Worm (Caenorhabditis elegans) whole organism, L4 larva: ENCODE measurements around the gene srx-9.

Source experiments
- F26F4.8 ChIP-seq: fragments of 200-800 bp; sonication (Bioruptor generic); conservative IDR thresholded peaks from 2 replicates; pipeline ENCODE4 v1.3.6; 2022; ENCODE audit warnings: missing genetic modification characterization, missing compliant biosample characterization
- F44E2.7 ChIP-seq: fragments of 200-800 bp; sonication (Bioruptor generic); IDR thresholded peaks from 2 replicates; pipeline ENCODE4 v2.1.2; 2022; ENCODE audit warnings: missing genetic modification characterization, missing compliant biosample characterization
- F49E8.2 ChIP-seq: sonication (generic microtip); optimal IDR thresholded peaks from 2 replicates; lab custom pipeline; 2016; ENCODE audit warnings: missing compliant biosample characterization, mild to moderate bottlenecking, missing genetic modification characterization, borderline replicate concordance
- T26A8.4 ChIP-seq: fragments of 200-800 bp; sonication (Bioruptor generic); IDR thresholded peaks from 2 replicates; pipeline ENCODE4 v1.3.6; 2022; ENCODE audit warnings: missing genetic modification characterization, missing compliant biosample characterization
- Y105C5A.15 ChIP-seq: fragments of 200-800 bp; sonication (Bioruptor generic); IDR thresholded peaks from 2 replicates; pipeline ENCODE4 v1.3.6; 2022; ENCODE audit warnings: missing genetic modification characterization, missing compliant biosample characterization
- Y48G9A.11 ChIP-seq: fragments of 200-800 bp; sonication (Bioruptor generic); IDR thresholded peaks from 2 replicates; pipeline ENCODE4 v1.3.6; 2022; ENCODE audit warnings: missing genetic modification reagents, missing genetic modification characterization, missing compliant biosample characterization
- Y5F2A.4 ChIP-seq: fragments of 200-800 bp; sonication (Bioruptor generic); optimal IDR thresholded peaks from 2 replicates; lab custom pipeline; 2018; ENCODE audit warnings: mild to moderate bottlenecking, missing genetic modification characterization, missing compliant biosample characterization
- Y75B8A.6 ChIP-seq: fragments of 200-800 bp; sonication (Bioruptor generic); IDR thresholded peaks from 2 replicates; pipeline ENCODE4 v1.3.6; 2022; ENCODE audit warnings: missing genetic modification reagents, missing genetic modification characterization, missing compliant biosample characterization
- ama-1 ChIP-seq: fragments of 150-350 bp; optimal IDR thresholded peaks from 2 replicates; lab custom pipeline; 2014; ENCODE audit warnings: inconsistent platforms, mixed read lengths
- arid-1 ChIP-seq: fragments of 200-800 bp; sonication (Bioruptor generic); conservative IDR thresholded peaks from 2 replicates; pipeline ENCODE4 v1.3.6; 2022; ENCODE audit warnings: missing genetic modification reagents, missing genetic modification characterization, missing compliant biosample characterization
- ceh-44 ChIP-seq: fragments of 200-800 bp; sonication (Bioruptor generic); IDR thresholded peaks from 2 replicates; pipeline ENCODE4 v1.3.6; 2022; ENCODE audit warnings: missing genetic modification reagents, missing genetic modification characterization, missing compliant biosample characterization
- ceh-62 ChIP-seq: sonication (generic microtip); optimal IDR thresholded peaks from 2 replicates; lab custom pipeline; 2017; ENCODE audit warnings: missing biosample characterization, missing genetic modification characterization
- ceh-82 ChIP-seq: sonication (generic microtip); optimal IDR thresholded peaks from 2 replicates; lab custom pipeline; 2017; ENCODE audit warnings: missing biosample characterization, missing genetic modification characterization
- ces-1 ChIP-seq: fragments of 150-350 bp; sonication (generic microtip); optimal IDR thresholded peaks from 4 replicates; lab custom pipeline; 2014; ENCODE audit warnings: missing biosample characterization, missing genetic modification reagents, missing genetic modification characterization
- cey-2 ChIP-seq: sonication (generic microtip); optimal IDR thresholded peaks from 3 replicates; lab custom pipeline; 2017; ENCODE audit warnings: missing genetic modification characterization, mild to moderate bottlenecking, missing compliant biosample characterization, antibody characterized with exemption, borderline replicate concordance; ENCODE audit not compliant: insufficient read depth
- daf-8 ChIP-seq: fragments of 200-800 bp; sonication (Bioruptor generic); IDR thresholded peaks from 2 replicates; pipeline ENCODE4 v1.3.6; 2022; ENCODE audit warnings: missing genetic modification characterization, missing compliant biosample characterization
- dmd-6 ChIP-seq: fragments of 200-800 bp; sonication (Bioruptor generic); IDR thresholded peaks from 2 replicates; pipeline ENCODE4 v1.3.6; 2022; ENCODE audit warnings: missing genetic modification reagents, missing genetic modification characterization, missing compliant biosample characterization
- dmd-8 ChIP-seq: fragments of 200-800 bp; sonication (Bioruptor generic); IDR thresholded peaks from 2 replicates; pipeline ENCODE4 v1.3.6; 2022; ENCODE audit warnings: missing genetic modification characterization, missing compliant biosample characterization
- dmd-9 ChIP-seq: fragments of 200-800 bp; sonication (Bioruptor generic); IDR thresholded peaks from 2 replicates; pipeline ENCODE4 v1.3.6; 2022; ENCODE audit warnings: missing genetic modification reagents, missing genetic modification characterization, missing compliant biosample characterization
- dpl-1 ChIP-seq: fragments of 150-350 bp; optimal IDR thresholded peaks from 2 replicates; lab custom pipeline; 2014; ENCODE audit warnings: missing biosample characterization, missing genetic modification reagents, missing genetic modification characterization
- fkh-10 ChIP-seq: fragments of 150-350 bp; optimal IDR thresholded peaks from 2 replicates; lab custom pipeline; 2014; ENCODE audit warnings: missing biosample characterization, missing genetic modification reagents, missing genetic modification characterization
- hif-1 ChIP-seq, 2 experiments: sonication (generic microtip); optimal IDR thresholded peaks; 2 replicates each; lab custom pipeline; 2016 to 2017; ENCODE audit warnings: missing compliant biosample characterization in 2 of 2, missing genetic modification characterization in 2 of 2, missing genetic modification reagents in 2 of 2, missing genotype in 2 of 2, mild to moderate bottlenecking in 1 of 2
- hlh-11 ChIP-seq: fragments of 200-800 bp; sonication (Bioruptor generic); optimal IDR thresholded peaks from 2 replicates; lab custom pipeline; 2018; ENCODE audit warnings: mild to moderate bottlenecking, missing genetic modification characterization, missing compliant biosample characterization
- hlh-30 ChIP-seq: sonication (generic microtip); optimal IDR thresholded peaks from 2 replicates; lab custom pipeline; 2017; ENCODE audit warnings: antibody characterized with exemption, mild to moderate bottlenecking, missing genetic modification characterization, missing compliant biosample characterization; ENCODE audit not compliant: insufficient read depth
- jun-1 ChIP-seq: fragments of 150-350 bp; optimal IDR thresholded peaks from 2 replicates; lab custom pipeline; 2014; ENCODE audit warnings: missing biosample characterization, missing genetic modification reagents, missing genetic modification characterization
- lim-7 ChIP-seq: fragments of 200-800 bp; sonication (Bioruptor generic); IDR thresholded peaks from 2 replicates; pipeline ENCODE4 v1.3.6; 2022; ENCODE audit warnings: missing genetic modification characterization, missing compliant biosample characterization
- lin-15B ChIP-seq: fragments of 150-350 bp; sonication (generic microtip); optimal IDR thresholded peaks from 3 replicates; lab custom pipeline; 2014; ENCODE audit warnings: missing biosample characterization, missing genetic modification characterization
- lsy-2 ChIP-seq, 2 experiments: fragments of 150-350 bp in 1 of 2; sonication (generic microtip) in 1 of 2; optimal IDR thresholded peaks; 2 replicates each; lab custom pipeline; 2014 to 2017; ENCODE audit warnings: missing biosample characterization in 2 of 2, missing genetic modification characterization in 2 of 2
- madf-5 ChIP-seq, 2 experiments: fragments of 200-800 bp; sonication (Bioruptor generic); IDR thresholded peaks; 2 replicates each; pipeline ENCODE4 v1.3.6; 2022; ENCODE audit warnings: missing compliant biosample characterization in 2 of 2, missing genetic modification characterization in 2 of 2
- mdl-1 ChIP-seq, 2 experiments: fragments of 150-350 bp in 1 of 2; sonication (generic microtip) in 1 of 2; optimal IDR thresholded peaks; 2 replicates each; lab custom pipeline; 2014 to 2017; ENCODE audit warnings: missing biosample characterization in 2 of 2, missing genetic modification characterization in 2 of 2
- mdt-29 ChIP-seq: fragments of 200-800 bp; sonication (Bioruptor generic); IDR thresholded peaks from 2 replicates; pipeline ENCODE4 v1.3.6; 2022; ENCODE audit warnings: missing genetic modification reagents, missing genetic modification characterization, missing compliant biosample characterization
- mep-1 ChIP-seq: fragments of 150-350 bp; sonication (generic microtip); optimal IDR thresholded peaks from 3 replicates; lab custom pipeline; 2014; ENCODE audit warnings: missing biosample characterization, missing genetic modification characterization
- mes-2 ChIP-seq: sonication (generic microtip); optimal IDR thresholded peaks from 2 replicates; lab custom pipeline; 2016; ENCODE audit warnings: missing genotype, mild to moderate bottlenecking, missing genetic modification characterization, missing compliant biosample characterization; ENCODE audit not compliant: poor library complexity, severe bottlenecking
- nhr-10 ChIP-seq: fragments of 150-350 bp; optimal IDR thresholded peaks from 2 replicates; lab custom pipeline; 2014; ENCODE audit warnings: missing biosample characterization, missing genetic modification characterization
- nhr-102 ChIP-seq: sonication (generic microtip); optimal IDR thresholded peaks from 2 replicates; lab custom pipeline; 2016; ENCODE audit warnings: mild to moderate bottlenecking, missing genetic modification characterization, moderate library complexity, missing compliant biosample characterization
- nhr-11 ChIP-seq: fragments of 150-350 bp; optimal IDR thresholded peaks from 2 replicates; lab custom pipeline; 2014; ENCODE audit warnings: missing biosample characterization, missing genetic modification characterization
- nhr-28 ChIP-seq: fragments of 150-350 bp; optimal IDR thresholded peaks from 2 replicates; lab custom pipeline; 2014; ENCODE audit warnings: missing biosample characterization, missing genetic modification characterization
- pha-4 ChIP-seq, 2 experiments: fragments of 150-350 bp in 1 of 2; fragments of 200-800 bp in 1 of 2; sonication (Bioruptor generic) in 1 of 2; IDR thresholded peaks in 1 of 2; optimal IDR thresholded peaks in 1 of 2; 2 replicates each; pipeline versions ENCODE4 v1.3.6 to Lab custom; 2014 to 2022; ENCODE audit warnings: missing genetic modification characterization in 2 of 2, missing genetic modification reagents in 2 of 2, missing biosample characterization in 1 of 2, missing compliant biosample characterization in 1 of 2
- pqm-1 ChIP-seq: sonication (generic microtip); optimal IDR thresholded peaks from 2 replicates; lab custom pipeline; 2017; ENCODE audit warnings: missing biosample characterization, missing genetic modification characterization
- rbr-2 ChIP-seq: sonication (generic microtip); optimal IDR thresholded peaks from 2 replicates; lab custom pipeline; 2016; ENCODE audit warnings: missing genotype, missing genetic modification characterization, missing compliant biosample characterization
- sdz-12 ChIP-seq: fragments of 200-800 bp; sonication (Bioruptor generic); optimal IDR thresholded peaks from 2 replicates; lab custom pipeline; 2018; ENCODE audit warnings: mild to moderate bottlenecking, missing genetic modification characterization, missing compliant biosample characterization
- spr-1 ChIP-seq: sonication (generic microtip); optimal IDR thresholded peaks from 2 replicates; lab custom pipeline; 2016; ENCODE audit warnings: mild to moderate bottlenecking, missing genetic modification characterization, missing compliant biosample characterization
- spr-3 ChIP-seq: fragments of 200-800 bp; sonication (Bioruptor generic); optimal IDR thresholded peaks from 2 replicates; lab custom pipeline; 2018; ENCODE audit warnings: mild to moderate bottlenecking, missing genetic modification characterization, missing compliant biosample characterization
- tra-1 ChIP-seq: fragments of 200-800 bp; sonication (Bioruptor generic); IDR thresholded peaks from 2 replicates; pipeline ENCODE4 v1.3.6; 2022; ENCODE audit warnings: missing genetic modification reagents, missing genetic modification characterization, missing compliant biosample characterization
- zag-1 ChIP-seq: fragments of 150-350 bp; optimal IDR thresholded peaks from 2 replicates; lab custom pipeline; 2014; ENCODE audit warnings: missing biosample characterization, missing genetic modification characterization
- zfp-2 ChIP-seq: sonication (generic microtip); optimal IDR thresholded peaks from 2 replicates; lab custom pipeline; 2016; ENCODE audit warnings: mild to moderate bottlenecking, missing genetic modification characterization, missing compliant biosample characterization
- zfp-3 ChIP-seq: fragments of 200-800 bp; sonication (Bioruptor generic); conservative IDR thresholded peaks from 2 replicates; pipeline ENCODE4 v1.3.6; 2022; ENCODE audit warnings: missing genetic modification reagents, missing genetic modification characterization, missing compliant biosample characterization
- ztf-7 ChIP-seq: fragments of 150-350 bp; optimal IDR thresholded peaks from 2 replicates; lab custom pipeline; 2014; ENCODE audit warnings: missing biosample characterization, missing genetic modification characterization

Gene srx-9

DNA sequence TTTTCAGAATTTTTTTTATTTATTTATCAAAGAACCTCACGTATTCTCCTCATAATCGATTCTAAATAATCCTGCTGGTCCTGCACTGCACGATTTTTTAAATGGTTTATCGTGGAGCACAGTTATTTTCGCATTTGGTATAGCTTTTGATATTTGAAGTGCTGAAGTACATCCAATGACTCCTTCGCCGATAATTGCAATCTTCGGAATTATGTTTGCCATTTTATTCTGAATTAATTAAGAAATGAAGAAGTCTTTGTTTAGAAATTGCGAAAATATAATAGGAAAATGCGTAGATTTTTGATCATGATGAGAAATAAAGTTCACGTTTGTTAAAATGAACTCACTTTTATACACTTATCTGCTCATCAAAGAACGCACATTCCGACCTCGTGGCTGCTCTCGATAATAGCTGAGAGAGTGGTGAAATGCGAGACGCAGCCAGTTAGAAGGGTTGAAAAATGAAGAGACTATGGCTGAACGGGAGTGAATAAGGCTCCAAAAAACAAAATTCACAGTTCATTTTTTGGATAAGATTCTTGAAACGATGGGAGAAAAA lies 39.6 kb upstream of the srx-9 start (continued):
- TF ChIP-seq pha-4 (GFP tag; IDR thresholded peaks at IDR 0.05; lab: Robert Waterston, UW), result no peak
- peak; percentile 2 for TF ChIP-seq pha-4 (tag; optimal IDR thresholded peaks at IDR 0.05; lab: Kevin White, UChicago)
- no peak for TF ChIP-seq mdt-29 (GFP tag; lab: Robert Waterston, UW)
- no peak for TF ChIP-seq ztf-7 (tag; lab: Kevin White, UChicago)
- no peak for TF ChIP-seq Y105C5A.15 (GFP tag; lab: Robert Waterston, UW)
- TF ChIP-seq nhr-11 (tag; lab: Kevin White, UChicago), result peak; percentile 32
- TF ChIP-seq mdl-1 (tag; optimal IDR thresholded peaks at IDR 0.05; lab: Kevin White, UChicago), result peak in 1 of 2 experiments; percentile 89
- no peak for TF ChIP-seq ces-1
- TF ChIP-seq pqm-1 (tag; lab: Kevin White, UChicago), result no peak
- no peak for TF ChIP-seq F49E8.2 (tag; lab: Kevin White, UChicago)
- peak; percentile 87 for TF ChIP-seq hlh-30 (tag; lab: Kevin White, UChicago)
- TF ChIP-seq lin-15B (tag; lab: Kevin White, UChicago), result no peak
- no peak for TF ChIP-seq nhr-102 (tag; lab: Kevin White, UChicago)
- no peak for TF ChIP-seq ceh-44 (GFP tag; lab: Robert Waterston, UW)
- TF ChIP-seq ceh-82, result no peak
- no peak for TF ChIP-seq jun-1 (tag; lab: Kevin White, UChicago)
- no peak for TF ChIP-seq rbr-2
- peak; percentile 78 for TF ChIP-seq ama-1 (lab: Kevin White, UChicago)
- TF ChIP-seq hlh-11 (tag; lab: Kevin White, UChicago), result peak; percentile 79
- TF ChIP-seq F26F4.8, result no peak
- TF ChIP-seq ceh-62 (tag; lab: Kevin White, UChicago), result no peak
- TF ChIP-seq nhr-10 (tag; lab: Kevin White, UChicago), result no peak
- TF ChIP-seq spr-1, result no peak
- TF ChIP-seq F44E2.7 (GFP tag; lab: Robert Waterston, UW), result no peak
- peak; percentile 24 for TF ChIP-seq dpl-1 (GFP tag; lab: Kevin White, UChicago)
- no peak for TF ChIP-seq dmd-8 (GFP tag; lab: Robert Waterston, UW)
- no peak for TF ChIP-seq cey-2 (tag; lab: Kevin White, UChicago)
- peak in 1 of 2 experiments; percentile 10 for TF ChIP-seq hif-1 (tag; optimal IDR thresholded peaks at IDR 0.05; lab: Kevin White, UChicago)
- peak; percentile 44 for TF ChIP-seq nhr-28 (tag; lab: Kevin White, UChicago)

- peak; percentile 50 for TF ChIP-seq mep-1 (tag; lab: Kevin White, UChicago)
- 0 out of 2 replicates have a peak, but pooled peaks have one; percentile 50 for TF ChIP-seq daf-8 (GFP tag; lab: Robert Waterston, UW)
- peak; percentile 38; the same call in 1 of the 2 replicates for TF ChIP-seq Y48G9A.11
- 0 out of 2 replicates have a peak, but pooled peaks have one; percentile 42 for TF ChIP-seq lim-7 (GFP tag; lab: Robert Waterston, UW)
- TF ChIP-seq Y5F2A.4 (GFP tag; lab: Kevin White, UChicago), result peak; percentile 29
- peak; percentile 46; the same call in 1 of the 2 replicates for TF ChIP-seq arid-1
- no peak for TF ChIP-seq nhr-10 (tag; lab: Kevin White, UChicago)
- TF ChIP-seq sdz-12, result peak; percentile 87
- TF ChIP-seq mes-2, result peak; percentile 29
- peak; percentile 90 for TF ChIP-seq zfp-3
- no peak for TF ChIP-seq zag-1 (tag; lab: Kevin White, UChicago)
- peak; percentile 9 to 66; a peak in 1 of 4 replicates for TF ChIP-seq madf-5 (GFP tag; IDR thresholded peaks at IDR 0.05; lab: Robert Waterston, UW)
- TF ChIP-seq Y75B8A.6 (GFP tag; lab: Robert Waterston, UW), result 0 out of 2 replicates have a peak, but pooled peaks have one; percentile 27
- TF ChIP-seq tra-1 (GFP tag; lab: Robert Waterston, UW), result peak; percentile 62
- no peak for TF ChIP-seq zfp-2
- peak; percentile 61; the same call in 1 of the 2 replicates for TF ChIP-seq T26A8.4 (GFP tag; lab: Robert Waterston, UW)
- peak in 1 of 2 experiments; percentile 7 for TF ChIP-seq lsy-2 (tag; optimal IDR thresholded peaks at IDR 0.05; lab: Kevin White, UChicago)
- TF ChIP-seq dmd-9 (GFP tag; lab: Robert Waterston, UW), result no peak
- 0 out of 2 replicates have a peak, but pooled peaks have one; percentile 2 for TF ChIP-seq Y105C5A.15 (GFP tag; lab: Robert Waterston, UW)
- TF ChIP-seq dmd-6 (GFP tag; lab: Robert Waterston, UW), result peak; percentile 25
- peak; percentile 39 for TF ChIP-seq spr-3 (GFP tag; lab: Kevin White, UChicago)
- no peak for TF ChIP-seq fkh-10 (GFP tag; lab: Kevin White, UChicago)
These were observed 37.3 kb upstream of the srx-9 start for ce11 chrV:7432441-7433146.
